Fruit fly (Drosophila melanogaster) Kc167 (cell line): ENCODE results near the gene Pfdn5.

Experiments used
- psq ChIP-seq: fragments of >200 bp; optimal IDR thresholded peaks from 2 replicates; lab custom pipeline; 2017; ENCODE audit warnings: missing external identifiers
- ttk ChIP-seq: sonication (Bioruptor generic); optimal IDR thresholded peaks from 2 replicates; lab custom pipeline; 2017; ENCODE audit warnings: missing external identifiers

DNA sequence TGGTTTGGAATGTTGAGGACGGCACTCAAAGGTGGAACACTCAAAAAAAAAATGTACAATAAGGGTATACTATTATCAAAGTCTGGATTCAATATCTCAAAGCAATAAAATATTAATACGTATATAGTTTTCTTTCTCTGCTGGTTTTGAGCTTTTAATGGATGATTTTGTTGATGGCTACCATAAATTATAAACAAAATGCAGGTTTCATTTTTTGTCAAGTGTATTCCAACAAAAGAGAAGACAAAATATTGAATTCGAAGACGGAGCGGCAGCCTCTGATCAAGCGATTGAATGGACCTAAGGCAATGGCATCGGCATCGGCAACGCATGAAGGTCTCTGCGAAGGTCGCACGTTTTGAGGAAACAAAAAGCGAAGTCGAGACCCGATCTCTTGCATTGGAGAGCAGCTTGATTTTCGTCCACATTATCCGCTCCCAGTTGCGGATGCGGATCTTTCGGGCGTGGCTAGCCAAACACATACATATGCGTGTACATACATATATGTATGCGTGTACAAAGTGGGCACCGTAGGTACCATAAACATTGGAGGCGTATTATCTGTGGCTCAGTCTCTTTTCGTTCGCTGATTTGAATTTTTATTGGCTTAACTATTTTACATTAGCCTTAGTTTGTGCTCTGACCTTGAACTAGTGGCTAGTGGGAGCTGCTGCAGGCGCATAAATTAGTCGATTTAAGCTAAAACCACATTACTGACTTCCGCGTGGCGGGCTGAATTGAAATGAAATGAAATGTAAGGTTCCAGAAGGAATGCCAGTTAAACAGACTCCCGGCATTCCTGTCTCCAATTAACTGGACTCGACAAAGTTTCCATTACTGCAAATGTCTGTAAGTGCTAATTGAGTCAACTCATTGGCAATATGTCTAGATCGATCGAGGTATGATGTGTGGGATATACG is 49.9 kb downstream of the Pfdn5 start:
- TF ChIP-seq psq: no peak
- TF ChIP-seq ttk (lab: Kevin White, UChicago): no peak
